Fruit fly (Drosophila melanogaster): ENCODE data around the gene CheA7a.

DNA sequence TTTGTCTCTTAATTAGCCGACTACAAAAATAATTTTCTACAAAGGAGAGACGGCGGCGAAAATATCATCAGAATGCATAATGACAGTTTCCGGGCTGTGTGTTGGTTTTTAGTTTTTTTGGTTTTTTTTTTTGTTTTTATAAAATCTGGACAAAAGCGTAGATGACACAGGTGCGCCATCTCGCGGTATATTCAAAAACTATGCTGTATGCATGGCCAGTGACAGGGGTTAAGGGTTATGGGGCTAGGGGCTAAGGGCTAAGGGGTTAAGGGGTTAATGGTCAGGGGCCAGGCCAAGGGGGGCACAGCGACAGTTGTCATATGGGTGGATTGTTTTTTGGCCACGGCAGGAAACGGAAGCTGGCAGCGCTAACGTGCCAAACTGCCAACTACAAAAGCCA, 44.6 kb downstream of the CheA7a start:
- TF ChIP-seq lola (GFP tag; optimal IDR thresholded peaks at IDR 0.05) (no peak), fru (GFP tag; optimal IDR thresholded peaks at IDR 0.05) (no peak)

All from whole organism, wandering third instar larva.